Worm (Caenorhabditis elegans): Measurements from ENCODE around the gene F23B12.7.

DNA sequence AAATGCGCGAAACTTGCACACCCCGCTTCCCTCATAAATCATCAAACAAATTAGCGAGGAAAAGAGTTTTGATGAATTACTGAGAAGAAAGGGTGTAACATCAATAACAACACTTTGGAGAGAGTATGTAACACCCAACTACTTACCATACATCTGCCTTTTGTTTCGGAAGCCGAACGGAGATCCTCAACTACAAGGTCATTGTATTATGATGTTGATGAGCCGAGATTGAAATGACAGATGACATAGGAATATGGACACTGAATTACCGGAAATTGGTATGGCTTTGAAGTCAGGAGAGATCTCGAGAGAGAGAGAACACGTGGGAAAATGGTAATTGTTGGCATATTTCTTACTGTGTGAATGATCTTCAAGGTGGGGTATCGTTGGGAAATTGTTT lies 23.5 kb upstream of the F23B12.7 start:
- TF ChIP-seq tbx-2 (tag; optimal IDR thresholded peaks at IDR 0.05) (no peak), mdl-1 (tag; optimal IDR thresholded peaks at IDR 0.05) (no peak), ceh-16 (tag; optimal IDR thresholded peaks at IDR 0.05) (no peak), nhr-12 (tag; optimal IDR thresholded peaks at IDR 0.05) (no peak)
